Fruit fly (Drosophila melanogaster) whole organism, embryonic: ENCODE results near the gene cpx.
A peak's percentile ranks its signal among the peaks of the same experiment; 100 is the strongest.

Source experiments
- Bgb ChIP-seq: fragments of 200-800 bp; sonication (Bioruptor generic); IDR thresholded peaks from 2 replicates; pipeline ENCODE4 v1.3.6; 2022; ENCODE audit warnings: missing biosample characterization, missing genetic modification characterization; ENCODE audit not compliant: partially characterized antibody
- BtbVII ChIP-seq: fragments of 200-800 bp; sonication (Bioruptor generic); optimal IDR thresholded peaks from 3 replicates; lab custom pipeline; 2017; ENCODE audit warnings: missing biosample characterization, mild to moderate bottlenecking, missing genetic modification characterization
- CG10274 ChIP-seq: fragments of 200-800 bp; sonication (Bioruptor generic); optimal IDR thresholded peaks from 3 replicates; lab custom pipeline; 2017; ENCODE audit warnings: missing biosample characterization, mild to moderate bottlenecking, missing genetic modification characterization
- CG11723 ChIP-seq: fragments of 200-800 bp; sonication (Bioruptor generic); optimal IDR thresholded peaks from 2 replicates; lab custom pipeline; 2017; ENCODE audit warnings: missing biosample characterization, mild to moderate bottlenecking, missing genetic modification characterization
- CG12659 ChIP-seq: fragments of 200-800 bp; sonication (Bioruptor generic); optimal IDR thresholded peaks from 3 replicates; lab custom pipeline; 2017; ENCODE audit warnings: mild to moderate bottlenecking, missing biosample characterization, missing genetic modification reagents, missing genetic modification characterization
- CG13123 ChIP-seq: fragments of 200-800 bp; sonication (Bioruptor generic); optimal IDR thresholded peaks from 2 replicates; lab custom pipeline; 2016; ENCODE audit warnings: missing biosample characterization, missing genetic modification characterization
- CG15269 ChIP-seq: fragments of 200-800 bp; sonication (Bioruptor generic); optimal IDR thresholded peaks from 2 replicates; lab custom pipeline; 2018; ENCODE audit warnings: missing biosample characterization, mild to moderate bottlenecking, missing genetic modification characterization, moderate library complexity
- CG1603 ChIP-seq: fragments of 200-800 bp; sonication (Bioruptor generic); optimal IDR thresholded peaks from 2 replicates; lab custom pipeline; 2019; ENCODE audit warnings: missing biosample characterization, mild to moderate bottlenecking, missing genetic modification characterization, moderate library complexity
- CG16813 ChIP-seq: fragments of 200-800 bp; sonication (Bioruptor generic); IDR thresholded peaks from 3 replicates; pipeline ENCODE4 v1.3.6; 2022; ENCODE audit warnings: missing biosample characterization, missing genetic modification characterization; ENCODE audit not compliant: partially characterized antibody
- CG16815 ChIP-seq: fragments of 200-800 bp; sonication (Bioruptor generic); optimal IDR thresholded peaks from 3 replicates; lab custom pipeline; 2017; ENCODE audit warnings: missing biosample characterization, mild to moderate bottlenecking, missing genetic modification characterization
- CG18476 ChIP-seq: fragments of 200-800 bp; sonication (Bioruptor generic); optimal IDR thresholded peaks from 2 replicates; lab custom pipeline; 2016; ENCODE audit warnings: missing biosample characterization, mild to moderate bottlenecking, missing genetic modification characterization
- CG2712 ChIP-seq: fragments of 200-800 bp; optimal IDR thresholded peaks from 3 replicates; lab custom pipeline; 2019; ENCODE audit warnings: missing biosample characterization, mild to moderate bottlenecking, missing genetic modification characterization, moderate library complexity
- CG33213 ChIP-seq: fragments of 200-800 bp; sonication (Bioruptor generic); optimal IDR thresholded peaks from 3 replicates; lab custom pipeline; 2016; ENCODE audit warnings: missing biosample characterization, missing genetic modification characterization
- CG42726 ChIP-seq: fragments of 200-800 bp; sonication (Bioruptor generic); IDR thresholded peaks from 2 replicates; pipeline ENCODE4 v1.3.6; 2022; ENCODE audit warnings: missing biosample characterization, missing genetic modification characterization; ENCODE audit not compliant: partially characterized antibody
- CG4424 ChIP-seq: fragments of 200-800 bp; sonication (Bioruptor generic); optimal IDR thresholded peaks from 3 replicates; lab custom pipeline; 2016; ENCODE audit warnings: missing biosample characterization, missing genetic modification characterization
- CG6272 ChIP-seq: fragments of 200-800 bp; sonication (Bioruptor generic); IDR thresholded peaks from 2 replicates; pipeline ENCODE4 v1.3.6; 2022; ENCODE audit warnings: missing biosample characterization, missing genetic modification characterization
- CG6791 ChIP-seq: fragments of 200-800 bp; sonication (Bioruptor generic); IDR thresholded peaks from 3 replicates; pipeline ENCODE4 v1.3.6; 2022; ENCODE audit warnings: missing biosample characterization, missing genetic modification characterization; ENCODE audit not compliant: partially characterized antibody
- CG8944 ChIP-seq: fragments of 200-800 bp; sonication (Bioruptor generic); optimal IDR thresholded peaks from 3 replicates; lab custom pipeline; 2016; ENCODE audit warnings: missing biosample characterization, missing genetic modification characterization
- CG9437 ChIP-seq: fragments of 200-800 bp; sonication (Bioruptor generic); optimal IDR thresholded peaks from 2 replicates; lab custom pipeline; 2018; ENCODE audit warnings: missing biosample characterization, mild to moderate bottlenecking, missing genetic modification characterization
- Dfd ChIP-seq, 2 experiments: fragments of >200 bp; optimal IDR thresholded peaks; 2 replicates each; lab custom pipeline; 2017; ENCODE audit warnings: missing biosample characterization in 2 of 2, missing genetic modification characterization in 2 of 2
- Doc3 ChIP-seq: fragments of 200-800 bp; sonication (Bioruptor generic); IDR thresholded peaks from 3 replicates; pipeline ENCODE4 v1.3.6; 2022; ENCODE audit warnings: missing biosample characterization, missing genetic modification characterization; ENCODE audit not compliant: partially characterized antibody
- Dref ChIP-seq: fragments of 200-800 bp; sonication (Bioruptor generic); IDR thresholded peaks from 2 replicates; pipeline ENCODE4 v1.3.6; 2022; ENCODE audit warnings: missing biosample characterization, missing genetic modification characterization
- Fer1 ChIP-seq: fragments of 200-800 bp; sonication (Bioruptor generic); optimal IDR thresholded peaks from 2 replicates; lab custom pipeline; 2017; ENCODE audit warnings: missing biosample characterization, mild to moderate bottlenecking, missing genetic modification characterization
- Hand ChIP-seq: fragments of 200-800 bp; sonication (Bioruptor generic); optimal IDR thresholded peaks from 2 replicates; lab custom pipeline; 2017; ENCODE audit warnings: mild to moderate bottlenecking, missing biosample characterization, missing genetic modification reagents, missing genetic modification characterization
- Hey ChIP-seq: fragments of 200-800 bp; sonication (Bioruptor generic); optimal IDR thresholded peaks from 3 replicates; lab custom pipeline; 2018; ENCODE audit warnings: missing biosample characterization, mild to moderate bottlenecking, missing genetic modification characterization
- HmgZ ChIP-seq: fragments of 200-800 bp; sonication (Bioruptor generic); optimal IDR thresholded peaks from 2 replicates; lab custom pipeline; 2018; ENCODE audit warnings: missing biosample characterization, mild to moderate bottlenecking, missing genetic modification characterization
- MBD-R2 ChIP-seq: fragments of 200-800 bp; sonication (Bioruptor generic); IDR thresholded peaks from 2 replicates; pipeline ENCODE4 v1.3.6; 2022; ENCODE audit warnings: missing biosample characterization, missing genetic modification characterization
- Mad ChIP-seq: fragments of 200-800 bp; sonication (Bioruptor generic); optimal IDR thresholded peaks from 2 replicates; lab custom pipeline; 2016; ENCODE audit warnings: missing biosample characterization, missing genetic modification characterization
- Taf1 ChIP-seq: fragments of 200-800 bp; sonication (Bioruptor generic); IDR thresholded peaks from 2 replicates; pipeline ENCODE4 v1.3.6; 2022; ENCODE audit warnings: missing biosample characterization, missing genetic modification characterization
- ap ChIP-seq: fragments of 200-800 bp; sonication (Bioruptor generic); IDR thresholded peaks from 2 replicates; pipeline ENCODE4 v1.3.6; 2022; ENCODE audit warnings: missing biosample characterization, missing genetic modification characterization
- bbx ChIP-seq: fragments of 200-800 bp; sonication (Bioruptor generic); IDR thresholded peaks from 2 replicates; pipeline ENCODE4 v1.3.6; 2022; ENCODE audit warnings: missing biosample characterization, missing genetic modification characterization; ENCODE audit not compliant: partially characterized antibody
- bowl ChIP-seq: fragments of 200-800 bp; sonication (Bioruptor generic); IDR thresholded peaks from 2 replicates; pipeline ENCODE4 v1.3.6; 2022; ENCODE audit warnings: missing biosample characterization, missing genetic modification characterization
- btn ChIP-seq: fragments of 200-800 bp; sonication (Bioruptor generic); optimal IDR thresholded peaks from 2 replicates; lab custom pipeline; 2016; ENCODE audit warnings: missing biosample characterization, missing genetic modification characterization
- cad ChIP-seq: fragments of >200 bp; optimal IDR thresholded peaks from 2 replicates; lab custom pipeline; 2017; ENCODE audit warnings: missing biosample characterization, missing genetic modification characterization
- dm ChIP-seq: fragments of 200-800 bp; sonication (Bioruptor generic); optimal IDR thresholded peaks from 3 replicates; lab custom pipeline; 2016; ENCODE audit warnings: missing biosample characterization, missing genetic modification characterization
- eyg ChIP-seq: fragments of 200-800 bp; sonication (Bioruptor generic); optimal IDR thresholded peaks from 3 replicates; lab custom pipeline; 2016; ENCODE audit warnings: missing biosample characterization, missing genetic modification characterization
- hb ChIP-seq: fragments of 200-800 bp; sonication (Bioruptor generic); IDR thresholded peaks from 3 replicates; pipeline ENCODE4 v1.3.6; 2022; ENCODE audit warnings: missing biosample characterization, missing genetic modification characterization; ENCODE audit not compliant: partially characterized antibody
- klu ChIP-seq: fragments of 200-800 bp; sonication (Bioruptor generic); IDR thresholded peaks from 2 replicates; pipeline ENCODE4 v1.3.6; 2022; ENCODE audit warnings: missing biosample characterization, missing genetic modification characterization
- maf-S ChIP-seq: fragments of 200-800 bp; sonication (Bioruptor generic); optimal IDR thresholded peaks from 2 replicates; lab custom pipeline; 2016; ENCODE audit warnings: missing biosample characterization, missing genetic modification characterization
- nom ChIP-seq: fragments of 200-800 bp; sonication (Bioruptor generic); optimal IDR thresholded peaks from 2 replicates; lab custom pipeline; 2017; ENCODE audit warnings: missing biosample characterization, missing genetic modification characterization, mild to moderate bottlenecking, moderate library complexity, missing genetic modification reagents
- oc ChIP-seq: fragments of 200-800 bp; sonication (Bioruptor generic); optimal IDR thresholded peaks from 2 replicates; lab custom pipeline; 2018; ENCODE audit warnings: missing biosample characterization, mild to moderate bottlenecking, missing genetic modification characterization, moderate library complexity
- pan ChIP-seq, 4 experiments: fragments of >200 bp in 3 of 4; fragments of 200-800 bp in 1 of 4; sonication (Bioruptor generic) in 1 of 4; optimal IDR thresholded peaks in 3 of 4; IDR thresholded peaks in 1 of 4; 2 replicates each; pipeline versions ENCODE4 v1.3.6 to Lab custom; 2017 to 2022; ENCODE audit warnings: missing biosample characterization in 2 of 4, missing genetic modification characterization in 2 of 4, mixed read lengths in 1 of 4
- pzg ChIP-seq: fragments of 200-800 bp; sonication (Bioruptor generic); optimal IDR thresholded peaks from 3 replicates; lab custom pipeline; 2018; ENCODE audit warnings: missing biosample characterization, mild to moderate bottlenecking, missing genetic modification characterization, moderate library complexity
- sens ChIP-seq: fragments of 200-800 bp; sonication (Bioruptor generic); peaks from one replicate; lab custom pipeline; 2016; ENCODE audit warnings: missing biosample characterization, missing genetic modification characterization
- ssp ChIP-seq: fragments of 200-800 bp; sonication (Bioruptor generic); IDR thresholded peaks from 2 replicates; pipeline ENCODE4 v1.3.6; 2022; ENCODE audit warnings: missing biosample characterization, missing genetic modification characterization
- tin ChIP-seq: fragments of 200-800 bp; sonication (Bioruptor generic); optimal IDR thresholded peaks from 3 replicates; lab custom pipeline; 2016; ENCODE audit warnings: missing biosample characterization, missing genetic modification characterization
- zf30C ChIP-seq: fragments of 200-800 bp; sonication (Bioruptor generic); optimal IDR thresholded peaks from 3 replicates; lab custom pipeline; 2018; ENCODE audit warnings: missing biosample characterization, mild to moderate bottlenecking, missing genetic modification characterization

cpx gene

dm6 chr3R:4232139-4233017, 47.6 kb upstream of the cpx start, which contains the start of gene CG14641 (continued):
- TF ChIP-seq CG16813 (GFP tag; lab: Robert Waterston, UW) (peak; percentile 64), CG8944 (no peak), CG18476 (GFP tag; lab: Kevin White, UChicago) (no peak), CG10274 (GFP tag; lab: Kevin White, UChicago) (no peak), hb (GFP tag; lab: Robert Waterston, UW) (peak; percentile 56; the same call in 1 of the 3 replicates), MBD-R2 (GFP tag; lab: Robert Waterston, UW) (peak; percentile 37), CG11723 (GFP tag; lab: Kevin White, UChicago) (peak; percentile 64), Fer1 (no peak), ssp (GFP tag; lab: Robert Waterston, UW) (peak; percentile 97), nom (GFP tag; lab: Kevin White, UChicago) (peak; percentile 30), CG33213 (GFP tag; lab: Kevin White, UChicago) (no peak), CG2712 (tag; lab: Kevin White, UChicago) (peak; percentile 51), pzg (GFP tag; lab: Kevin White, UChicago) (peak; percentile 45), Hand (GFP tag; lab: Kevin White, UChicago) (no peak), Taf1 (GFP tag; lab: Robert Waterston, UW) (no peak), Hey (tag; lab: Kevin White, UChicago) (no peak), Doc3 (GFP tag; lab: Robert Waterston, UW) (0 out of 3 replicates have a peak, but pooled peaks have one; percentile 36), Dref (GFP tag; lab: Robert Waterston, UW) (peak; percentile 83), bbx (GFP tag; lab: Robert Waterston, UW) (peak; percentile 49), CG4424 (peak; percentile 16), pan (optimal IDR thresholded peaks at IDR 0.05; lab: Kevin White, UChicago) (no peak), pan (GFP tag; optimal IDR thresholded peaks at IDR 0.05 in 1 of 2, IDR thresholded peaks at IDR 0.05 in 1 of 2) (no peak), Mad (GFP tag; lab: Kevin White, UChicago) (no peak), CG1603 (tag; lab: Kevin White, UChicago) (peak; percentile 74), CG9437 (GFP tag; lab: Kevin White, UChicago) (peak; percentile 28), oc (tag; lab: Kevin White, UChicago) (no peak), btn (no peak), CG12659 (peak; percentile 39), bowl (no peak), CG6791 (GFP tag; lab: Robert Waterston, UW) (peak; percentile 53; the same call in 1 of the 3 replicates), dm (GFP tag; lab: Kevin White, UChicago) (no peak), tin (GFP tag; lab: Kevin White, UChicago) (no peak), eyg (GFP tag; lab: Kevin White, UChicago) (no peak), CG42726 (GFP tag; lab: Robert Waterston, UW) (peak; percentile 60), CG15269 (tag; lab: Kevin White, UChicago) (no peak), maf-S (no peak), klu (GFP tag; lab: Robert Waterston, UW) (no peak), sens (GFP tag; lab: Kevin White, UChicago) (peak; percentile 56), HmgZ (tag; lab: Kevin White, UChicago) (no peak), Bgb (GFP tag; lab: Robert Waterston, UW) (peak; percentile 55; the same call in 1 of the 2 replicates), Dfd (GFP tag; optimal IDR thresholded peaks at IDR 0.05; lab: Kevin White, UChicago) (peak in 1 of 2 experiments; percentile 82), cad (no peak), BtbVII (no peak), CG16815 (GFP tag; lab: Kevin White, UChicago) (peak; percentile 22), zf30C (no peak), CG13123 (GFP tag; lab: Kevin White, UChicago) (no peak), CG6272 (GFP tag; lab: Robert Waterston, UW) (no peak), ap (GFP tag; lab: Robert Waterston, UW) (0 out of 2 replicates have a peak, but pooled peaks have one; percentile 11)
